Fruit fly (Drosophila melanogaster) S2 (cell line): ENCODE results near the gene CG7778.

ENCODE experiments used
- CG8478 ChIP-seq: fragments of >200 bp; optimal IDR thresholded peaks from 2 replicates; lab custom pipeline; 2018
- CTCF ChIP-seq, 2 experiments: fragments of >200 bp; optimal IDR thresholded peaks; 2 replicates each; lab custom pipeline; 2018

DNA sequence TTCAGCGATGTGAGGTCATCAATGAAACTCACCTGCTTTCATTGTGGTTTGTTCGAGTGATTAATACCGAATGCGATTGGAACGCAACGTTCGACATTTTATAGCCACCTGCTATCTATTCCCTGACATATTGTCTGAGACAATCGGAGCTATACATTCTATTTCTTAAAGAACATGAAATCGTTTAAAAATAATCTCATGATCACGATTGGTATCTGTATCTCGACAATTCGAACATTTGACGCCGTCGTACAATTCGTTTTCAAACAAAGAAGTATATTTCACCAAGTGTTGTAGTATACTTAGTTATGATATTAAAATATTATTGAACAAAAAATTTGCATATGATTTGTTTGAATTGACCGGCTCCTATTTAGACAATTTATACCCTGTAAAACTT is 48.4 kb downstream of the CG7778 start, which contains the start of gene Peritrophin-15b:
- TF ChIP-seq CTCF (optimal IDR thresholded peaks at IDR 0.05; lab: Kevin White, UChicago) (no peak), CG8478 (lab: Kevin White, UChicago) (no peak)
